Worm (Caenorhabditis elegans) whole organism, mixed stage, embryonic: ENCODE data around the gene srz-23.

Source experiments
- M03D4.4 ChIP-seq: sonication (generic microtip); optimal IDR thresholded peaks from 2 replicates; lab custom pipeline; 2017; ENCODE audit warnings: mild to moderate bottlenecking, missing genetic modification characterization, missing compliant biosample characterization
- bed-3 ChIP-seq: fragments of 200-800 bp; sonication (Bioruptor generic); optimal IDR thresholded peaks from 3 replicates; lab custom pipeline; 2018; ENCODE audit warnings: mild to moderate bottlenecking, missing genetic modification characterization, moderate library complexity, missing compliant biosample characterization
- ceh-43 ChIP-seq: fragments of 200-800 bp; sonication (Bioruptor generic); optimal IDR thresholded peaks from 2 replicates; lab custom pipeline; 2018; ENCODE audit warnings: mild to moderate bottlenecking, missing genetic modification characterization, moderate library complexity, missing compliant biosample characterization
- ceh-83 ChIP-seq: fragments of 200-800 bp; sonication (Bioruptor generic); optimal IDR thresholded peaks from 2 replicates; lab custom pipeline; 2018; ENCODE audit warnings: mild to moderate bottlenecking, missing genetic modification characterization, missing compliant biosample characterization
- ces-1 ChIP-seq: fragments of 150-350 bp; optimal IDR thresholded peaks from 2 replicates; lab custom pipeline; 2014; ENCODE audit warnings: missing biosample characterization, missing genetic modification reagents, missing genetic modification characterization
- cnd-1 ChIP-seq: fragments of 200-800 bp; sonication (Bioruptor generic); optimal IDR thresholded peaks from 2 replicates; lab custom pipeline; 2018; ENCODE audit warnings: mild to moderate bottlenecking, missing genetic modification characterization, missing compliant biosample characterization
- drap-1 ChIP-seq: fragments of 200-800 bp; sonication (Bioruptor generic); optimal IDR thresholded peaks from 3 replicates; lab custom pipeline; 2018; ENCODE audit warnings: mild to moderate bottlenecking, missing genetic modification characterization, missing compliant biosample characterization
- elt-1 ChIP-seq: sonication (generic microtip); optimal IDR thresholded peaks from 2 replicates; lab custom pipeline; 2017; ENCODE audit warnings: missing genetic modification characterization, mild to moderate bottlenecking, missing compliant biosample characterization, antibody characterized with exemption, moderate library complexity, borderline replicate concordance; ENCODE audit not compliant: insufficient read depth
- elt-3 ChIP-seq: fragments of 150-350 bp; optimal IDR thresholded peaks from 2 replicates; lab custom pipeline; 2014; ENCODE audit warnings: missing biosample characterization, missing genetic modification characterization
- flh-1 ChIP-seq: fragments of 200-800 bp; sonication (Bioruptor generic); optimal IDR thresholded peaks from 2 replicates; lab custom pipeline; 2018; ENCODE audit warnings: mild to moderate bottlenecking, missing genetic modification characterization, moderate library complexity, missing compliant biosample characterization
- ham-2 ChIP-seq: fragments of 200-800 bp; sonication (Bioruptor generic); optimal IDR thresholded peaks from 2 replicates; lab custom pipeline; 2018; ENCODE audit warnings: mild to moderate bottlenecking, missing genetic modification characterization, missing compliant biosample characterization
- hlh-1 ChIP-seq: fragments of 150-350 bp; optimal IDR thresholded peaks from 2 replicates; lab custom pipeline; 2014; ENCODE audit warnings: missing biosample characterization, missing genetic modification reagents, missing genetic modification characterization
- lin-13 ChIP-seq: fragments of 150-350 bp; optimal IDR thresholded peaks from 2 replicates; lab custom pipeline; 2014; ENCODE audit warnings: missing biosample characterization, missing genetic modification characterization
- lin-32 ChIP-seq: fragments of 200-800 bp; sonication (Bioruptor generic); optimal IDR thresholded peaks from 2 replicates; lab custom pipeline; 2018; ENCODE audit warnings: mild to moderate bottlenecking, missing genetic modification characterization, missing compliant biosample characterization
- lsy-2 ChIP-seq: fragments of 150-350 bp; optimal IDR thresholded peaks from 2 replicates; lab custom pipeline; 2014; ENCODE audit warnings: missing biosample characterization, missing genetic modification characterization
- mab-5 ChIP-seq: fragments of 150-350 bp; optimal IDR thresholded peaks from 2 replicates; lab custom pipeline; 2014; ENCODE audit warnings: missing biosample characterization, missing genetic modification characterization
- mep-1 ChIP-seq: fragments of 150-350 bp; optimal IDR thresholded peaks from 2 replicates; lab custom pipeline; 2017; ENCODE audit warnings: missing biosample characterization, missing genetic modification reagents, missing genetic modification characterization, inconsistent platforms
- mls-2 ChIP-seq: sonication (generic microtip); optimal IDR thresholded peaks from 2 replicates; lab custom pipeline; 2016; ENCODE audit warnings: mild to moderate bottlenecking, missing genetic modification characterization, moderate library complexity, missing compliant biosample characterization
- nhr-12 ChIP-seq: fragments of 150-350 bp; optimal IDR thresholded peaks from 2 replicates; lab custom pipeline; 2014; ENCODE audit warnings: missing biosample characterization, missing genetic modification characterization
- nhr-2 ChIP-seq: fragments of 150-350 bp; optimal IDR thresholded peaks from 2 replicates; lab custom pipeline; 2014; ENCODE audit warnings: missing biosample characterization, missing genetic modification characterization
- nhr-237 ChIP-seq: fragments of 150-350 bp; optimal IDR thresholded peaks from 2 replicates; lab custom pipeline; 2014; ENCODE audit warnings: missing biosample characterization, missing genetic modification characterization
- nhr-28 ChIP-seq: fragments of 150-350 bp; optimal IDR thresholded peaks from 2 replicates; lab custom pipeline; 2014; ENCODE audit warnings: missing biosample characterization, missing genetic modification characterization
- nhr-76 ChIP-seq: sonication (generic microtip); optimal IDR thresholded peaks from 2 replicates; lab custom pipeline; 2017; ENCODE audit warnings: missing biosample characterization, missing genetic modification characterization
- pha-4 ChIP-seq: fragments of 150-350 bp; optimal IDR thresholded peaks from 2 replicates; lab custom pipeline; 2018; ENCODE audit warnings: missing biosample characterization, missing genetic modification reagents, missing genetic modification characterization
- sem-2 ChIP-seq: fragments of 200-800 bp; sonication (Bioruptor generic); optimal IDR thresholded peaks from 2 replicates; lab custom pipeline; 2018; ENCODE audit warnings: mild to moderate bottlenecking, missing genetic modification characterization, missing compliant biosample characterization
- snpc-4 ChIP-seq: fragments of 150-350 bp; optimal IDR thresholded peaks from 2 replicates; lab custom pipeline; 2014; ENCODE audit warnings: missing biosample characterization, missing genetic modification characterization
- sptf-1 ChIP-seq: sonication (generic microtip); optimal IDR thresholded peaks from 2 replicates; lab custom pipeline; 2017; ENCODE audit warnings: mild to moderate bottlenecking, missing genetic modification characterization, moderate library complexity, missing compliant biosample characterization
- tbx-8 ChIP-seq: fragments of 200-800 bp; sonication (Bioruptor generic); optimal IDR thresholded peaks from 2 replicates; lab custom pipeline; 2018; ENCODE audit warnings: mild to moderate bottlenecking, missing genetic modification characterization, moderate library complexity, missing compliant biosample characterization
- unc-39 ChIP-seq: fragments of 150-350 bp; optimal IDR thresholded peaks from 2 replicates; lab custom pipeline; 2014; ENCODE audit warnings: missing biosample characterization, missing genetic modification characterization
- unc-62 ChIP-seq: fragments of 150-350 bp; optimal IDR thresholded peaks from 2 replicates; lab custom pipeline; 2014; ENCODE audit warnings: missing biosample characterization, missing genetic modification reagents, missing genetic modification characterization
- zip-8 ChIP-seq: fragments of 150-350 bp; optimal IDR thresholded peaks from 2 replicates; lab custom pipeline; 2014; ENCODE audit warnings: missing biosample characterization, missing genetic modification characterization
- ztf-11 ChIP-seq: fragments of 150-350 bp; optimal IDR thresholded peaks from 2 replicates; lab custom pipeline; 2014; ENCODE audit warnings: missing biosample characterization, missing genetic modification characterization

The srz-23 gene

DNA sequence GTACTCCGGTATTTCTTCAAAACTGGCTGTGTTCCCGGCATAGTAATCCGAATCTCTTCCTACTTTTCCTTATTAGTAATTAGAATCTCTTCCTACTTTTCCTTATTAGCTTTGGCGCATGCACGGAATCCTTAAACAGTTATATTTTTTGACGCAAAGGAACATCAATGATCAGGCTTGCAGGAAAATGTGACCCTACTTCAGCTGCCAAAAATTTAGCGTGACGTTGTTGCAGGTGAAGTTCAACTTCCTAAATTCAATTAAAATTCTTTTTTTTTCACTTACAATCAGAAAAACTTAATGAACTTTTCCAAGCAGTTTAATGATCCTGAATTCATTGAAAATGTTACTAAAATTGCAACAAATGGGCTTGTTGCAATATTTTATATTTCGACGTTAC is 39.9 kb downstream of the srz-23 start, which contains the start of gene srz-79:
Gene srz-79 (plus strand): TSS at position 301 of the 400 bp plus-strand sequence.
- TF ChIP-seq pha-4 (tag; lab: Kevin White, UChicago) (no peak), lin-32 (GFP tag; lab: Kevin White, UChicago) (no peak), nhr-237 (tag; lab: Kevin White, UChicago) (no peak), ceh-43 (no peak), lsy-2 (tag; lab: Kevin White, UChicago) (no peak), mls-2 (tag; lab: Kevin White, UChicago) (no peak), drap-1 (GFP tag; lab: Kevin White, UChicago) (no peak)

ce11 chrIV:3496358-3496757 is 43.0 kb downstream of the srz-23 start, which contains the start of gene C09G12.17:
C09G12.17 (minus strand) TSS chrIV:3496458.
- TF ChIP-seq cnd-1 (no peak), ztf-11 (tag; lab: Kevin White, UChicago) (no peak), ceh-83 (GFP tag; lab: Kevin White, UChicago) (no peak), flh-1 (GFP tag; lab: Kevin White, UChicago) (no peak), ham-2 (GFP tag; lab: Kevin White, UChicago) (no peak), M03D4.4 (no peak), unc-62 (GFP tag; lab: Kevin White, UChicago) (no peak)

DNA sequence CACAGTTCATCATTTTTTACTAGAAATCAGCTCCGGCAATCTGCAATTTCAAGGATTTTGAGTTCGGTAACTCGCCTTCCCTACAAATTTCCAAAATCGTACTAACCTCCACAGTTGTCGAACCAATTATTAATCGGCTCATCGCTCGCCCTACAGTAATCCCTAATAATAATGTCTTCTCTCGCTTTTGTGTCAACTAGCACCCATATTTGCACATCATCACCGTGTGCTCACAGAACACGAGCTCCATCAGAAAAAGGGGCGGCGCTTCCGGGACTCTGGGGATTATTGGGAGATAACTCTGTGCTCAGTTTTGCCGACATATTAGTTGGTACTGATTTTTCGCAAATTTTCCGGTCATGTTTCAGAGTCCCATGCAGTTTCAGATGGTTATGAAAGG is 44.5 kb downstream of the srz-23 start, which contains the start of gene ceh-53:
Gene ceh-53 (plus strand): TSS at position 301 of the 400 bp plus-strand sequence.
- TF ChIP-seq mab-5 (tag; lab: Kevin White, UChicago) (no peak), sptf-1 (no peak), elt-3 (tag; lab: Kevin White, UChicago) (no peak), elt-1 (no peak), snpc-4 (no peak), nhr-2 (tag; lab: Kevin White, UChicago) (no peak), sem-2 (no peak), lsy-2 (tag; lab: Kevin White, UChicago) (no peak), ceh-83 (GFP tag; lab: Kevin White, UChicago) (no peak), mep-1 (tag; lab: Kevin White, UChicago) (no peak), nhr-12 (tag; lab: Kevin White, UChicago) (no peak), tbx-8 (no peak), unc-62 (GFP tag; lab: Kevin White, UChicago) (no peak), mls-2 (tag; lab: Kevin White, UChicago) (no peak)
- TF ChIP-seq, all 35 proteins: peak for 0

ce11 chrIV:3501981-3502736 is 48.8 kb downstream of the srz-23 start:
- TF ChIP-seq drap-1 (GFP tag; lab: Kevin White, UChicago) (no peak), zip-8 (tag; lab: Kevin White, UChicago) (peak; percentile 98)

DNA sequence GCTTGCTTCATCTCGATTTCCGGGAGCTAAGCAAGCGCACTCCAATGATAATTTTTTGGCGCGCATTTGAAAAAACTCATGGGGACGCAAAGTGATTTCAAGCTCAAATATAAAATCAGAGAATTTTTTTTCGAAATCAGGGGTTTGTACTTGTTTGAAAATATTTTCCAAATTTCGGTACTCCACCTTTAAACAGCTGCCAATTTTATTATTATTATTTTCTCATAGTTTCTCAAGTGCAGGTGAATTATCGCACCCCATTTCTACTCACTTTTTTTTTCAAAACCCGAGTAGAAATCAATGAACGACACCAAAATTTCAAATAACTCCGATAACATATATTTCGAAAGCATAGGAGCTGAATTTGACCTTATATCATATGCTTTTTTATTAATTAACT is 50.7 kb downstream of the srz-23 start, which contains the start of gene srz-83:
Gene srz-83 (plus strand): TSS at position 301 of the 400 bp plus-strand sequence.
- TF ChIP-seq nhr-76 (tag; lab: Kevin White, UChicago): no peak
- no peak for TF ChIP-seq cnd-1
- no peak for TF ChIP-seq pha-4 (tag; lab: Kevin White, UChicago)
- TF ChIP-seq lsy-2 (tag; lab: Kevin White, UChicago): no peak
- TF ChIP-seq drap-1 (GFP tag; lab: Kevin White, UChicago): no peak
- TF ChIP-seq elt-3 (tag; lab: Kevin White, UChicago): no peak
- TF ChIP-seq mab-5 (tag; lab: Kevin White, UChicago): no peak
- no peak for TF ChIP-seq ces-1 (GFP tag; lab: Kevin White, UChicago)
- TF ChIP-seq elt-1: no peak
- no peak for TF ChIP-seq ham-2 (GFP tag; lab: Kevin White, UChicago)
- no peak for TF ChIP-seq bed-3 (GFP tag; lab: Kevin White, UChicago)
- TF ChIP-seq sem-2: no peak
- no peak for TF ChIP-seq unc-39 (tag; lab: Kevin White, UChicago)
- no peak for TF ChIP-seq nhr-12 (tag; lab: Kevin White, UChicago)
- TF ChIP-seq tbx-8: no peak
- no peak for TF ChIP-seq mls-2 (tag; lab: Kevin White, UChicago)
- no peak for TF ChIP-seq nhr-28 (tag; lab: Kevin White, UChicago)
- no peak for TF ChIP-seq hlh-1
- TF ChIP-seq lin-13 (tag; lab: Kevin White, UChicago): no peak
